Worm (Caenorhabditis elegans) whole organism, L2 larva: ENCODE measurements around the gene C14A6.3.

ENCODE experiments used
- aly-2 ChIP-seq: fragments of 150-350 bp; optimal IDR thresholded peaks from 2 replicates; lab custom pipeline; 2014; ENCODE audit warnings: missing biosample characterization, missing genetic modification characterization
- ama-1 ChIP-seq: fragments of 150-350 bp; optimal IDR thresholded peaks from 2 replicates; lab custom pipeline; 2018; ENCODE audit warnings: inconsistent platforms
- mdl-1 ChIP-seq, 2 experiments: fragments of 150-350 bp in 1 of 2; sonication (generic microtip) in 1 of 2; optimal IDR thresholded peaks; 2 replicates each; lab custom pipeline; 2017; ENCODE audit warnings: missing biosample characterization in 2 of 2, missing genetic modification characterization in 2 of 2
- nhr-11 ChIP-seq: fragments of 150-350 bp; optimal IDR thresholded peaks from 2 replicates; lab custom pipeline; 2014; ENCODE audit warnings: missing biosample characterization, missing genetic modification characterization
- nhr-25 ChIP-seq: fragments of 150-350 bp; sonication (generic microtip); optimal IDR thresholded peaks from 3 replicates; lab custom pipeline; 2014; ENCODE audit warnings: missing biosample characterization, missing genetic modification characterization
- unc-39 ChIP-seq: fragments of 150-350 bp; optimal IDR thresholded peaks from 2 replicates; lab custom pipeline; 2014; ENCODE audit warnings: missing biosample characterization, missing genetic modification characterization

ce11 chrV:18123639-18124038, 22.5 kb upstream of the C14A6.3 start, which contains the start of gene fbxa-107:
- TF ChIP-seq nhr-25 (tag; lab: Kevin White, UChicago) = no peak
- TF ChIP-seq ama-1 = no peak
- TF ChIP-seq aly-2 (tag; lab: Kevin White, UChicago) = no peak
- TF ChIP-seq nhr-11 (tag; lab: Kevin White, UChicago) = no peak
- no peak for TF ChIP-seq mdl-1 (tag; optimal IDR thresholded peaks at IDR 0.05; lab: Kevin White, UChicago)
- TF ChIP-seq unc-39 (tag; lab: Kevin White, UChicago) = no peak
